Worm (Caenorhabditis elegans) whole organism, L2 larva: ENCODE results near the gene C05D12.5.

Experiments
- Y55F3AM.14 ChIP-seq: fragments of 200-800 bp; sonication (Bioruptor generic); optimal IDR thresholded peaks from 2 replicates; lab custom pipeline; 2018; ENCODE audit warnings: mild to moderate bottlenecking, missing genetic modification characterization, missing compliant biosample characterization
- ZK546.5 ChIP-seq: sonication (generic microtip); optimal IDR thresholded peaks from 2 replicates; lab custom pipeline; 2017; ENCODE audit warnings: missing biosample characterization, missing genetic modification characterization
- alr-1 ChIP-seq: fragments of 150-350 bp; optimal IDR thresholded peaks from 2 replicates; lab custom pipeline; 2014; ENCODE audit warnings: missing biosample characterization, missing genetic modification characterization
- dmd-4 ChIP-seq: sonication (generic microtip); optimal IDR thresholded peaks from 2 replicates; lab custom pipeline; 2017; ENCODE audit warnings: missing biosample characterization, missing genetic modification characterization
- elt-3 ChIP-seq: sonication (generic microtip); optimal IDR thresholded peaks from 2 replicates; lab custom pipeline; 2017; ENCODE audit warnings: missing biosample characterization, missing genetic modification characterization
- gmeb-1 ChIP-seq: fragments of 150-350 bp; optimal IDR thresholded peaks from 2 replicates; lab custom pipeline; 2014; ENCODE audit warnings: missing biosample characterization, missing genetic modification characterization
- lin-11 ChIP-seq: fragments of 150-350 bp; sonication (generic microtip); optimal IDR thresholded peaks from 2 replicates; lab custom pipeline; 2014; ENCODE audit warnings: missing biosample characterization, missing genetic modification characterization, inconsistent platforms, mixed read lengths
- mbf-1 ChIP-seq: sonication (generic microtip); optimal IDR thresholded peaks from 2 replicates; lab custom pipeline; 2017; ENCODE audit warnings: missing biosample characterization, missing genetic modification characterization
- nhr-23 ChIP-seq: fragments of 150-350 bp; optimal IDR thresholded peaks from 2 replicates; lab custom pipeline; 2014; ENCODE audit warnings: missing biosample characterization, missing genetic modification reagents, missing genetic modification characterization
- nhr-77 ChIP-seq: fragments of 150-350 bp; optimal IDR thresholded peaks from 2 replicates; lab custom pipeline; 2014; ENCODE audit warnings: missing biosample characterization, missing genetic modification characterization
- skn-1 ChIP-seq: sonication (generic microtip); optimal IDR thresholded peaks from 2 replicates; lab custom pipeline; 2017; ENCODE audit warnings: missing biosample characterization, missing genetic modification characterization

- TF ChIP-seq elt-3 = no peak
- TF ChIP-seq Y55F3AM.14 (GFP tag; lab: Kevin White, UChicago) = no peak
- no peak for TF ChIP-seq lin-11 (tag; lab: Kevin White, UChicago)
- no peak for TF ChIP-seq ZK546.5
- no peak for TF ChIP-seq dmd-4
- TF ChIP-seq nhr-23 (tag; lab: Kevin White, UChicago) = no peak
- no peak for TF ChIP-seq mbf-1 (tag; lab: Kevin White, UChicago)
- no peak for TF ChIP-seq skn-1 (tag; lab: Kevin White, UChicago)
- TF ChIP-seq gmeb-1 = no peak
- no peak for TF ChIP-seq nhr-77 (tag; lab: Kevin White, UChicago)
- no peak for TF ChIP-seq alr-1 (tag; lab: Kevin White, UChicago)
These were observed 33.5 kb downstream of the C05D12.5 start, which contains the start of gene klp-17 for ce11 chrII:11467541-11467940.
